Fruit fly (Drosophila melanogaster) whole organism, wandering third instar larva: ENCODE data around the gene ftz-f1.
A peak's percentile ranks its signal among the peaks of the same experiment; 100 is the strongest.

Experiments used
- Abd-B ChIP-seq: fragments of >200 bp; optimal IDR thresholded peaks from 2 replicates; lab custom pipeline; 2017; ENCODE audit warnings: missing biosample characterization, missing genetic modification characterization
- CG32264 ChIP-seq: fragments of 200-800 bp; sonication (Bioruptor generic); optimal IDR thresholded peaks from 2 replicates; lab custom pipeline; 2016; ENCODE audit warnings: missing biosample characterization, missing genetic modification characterization
- CG9705 ChIP-seq: fragments of 200-800 bp; sonication (Bioruptor generic); optimal IDR thresholded peaks from 2 replicates; lab custom pipeline; 2018; ENCODE audit warnings: missing biosample characterization, mild to moderate bottlenecking, missing genetic modification characterization
- CrebA ChIP-seq: fragments of 200-800 bp; sonication (Bioruptor generic); optimal IDR thresholded peaks from 2 replicates; lab custom pipeline; 2016; ENCODE audit warnings: missing biosample characterization, mild to moderate bottlenecking, missing genetic modification characterization, borderline replicate concordance
- Dif ChIP-seq: fragments of 200-275, 200-300 bp; sonication (Bioruptor generic); optimal IDR thresholded peaks from 2 replicates; lab custom pipeline; 2018; ENCODE audit warnings: missing biosample characterization, missing genetic modification characterization; ENCODE audit not compliant: partially characterized antibody
- GATAd ChIP-seq: sonication (Bioruptor generic); optimal IDR thresholded peaks from 2 replicates; lab custom pipeline; 2016; ENCODE audit warnings: missing biosample characterization, missing genetic modification characterization
- HLH106 ChIP-seq: fragments of 200-800 bp; optimal IDR thresholded peaks from 3 replicates; lab custom pipeline; 2019; ENCODE audit warnings: missing biosample characterization, mild to moderate bottlenecking, missing genetic modification characterization, moderate library complexity
- Hnf4 ChIP-seq: fragments of 200-800 bp; sonication (Bioruptor generic); optimal IDR thresholded peaks from 2 replicates; lab custom pipeline; 2016; ENCODE audit warnings: missing biosample characterization, mild to moderate bottlenecking, missing genetic modification characterization
- Hr78 ChIP-seq: fragments of >200 bp; optimal IDR thresholded peaks from 2 replicates; lab custom pipeline; 2017; ENCODE audit warnings: missing biosample characterization, missing genetic modification characterization
- Hr83 ChIP-seq: fragments of 200-300 bp; sonication (Bioruptor generic); optimal IDR thresholded peaks from 2 replicates; lab custom pipeline; 2016; ENCODE audit warnings: missing biosample characterization, mild to moderate bottlenecking, missing genetic modification characterization, moderate library complexity; ENCODE audit not compliant: poor library complexity, severe bottlenecking
- Mio ChIP-seq: sonication (Bioruptor generic); optimal IDR thresholded peaks from 2 replicates; lab custom pipeline; 2016; ENCODE audit warnings: missing biosample characterization, missing genetic modification characterization
- Myc ChIP-seq: fragments of >200 bp; optimal IDR thresholded peaks from 2 replicates; lab custom pipeline; 2017
- OdsH ChIP-seq: fragments of 200-800 bp; sonication (Bioruptor generic); optimal IDR thresholded peaks from 2 replicates; lab custom pipeline; 2016; ENCODE audit warnings: missing biosample characterization, mild to moderate bottlenecking, missing genetic modification characterization
- Rel ChIP-seq, 2 experiments: fragments of 200-800 bp; sonication (Bioruptor generic) in 1 of 2; optimal IDR thresholded peaks; 2 replicates in 1 of 2; 3 replicates in 1 of 2; lab custom pipeline; 2016 to 2019; ENCODE audit warnings: mild to moderate bottlenecking in 2 of 2, missing biosample characterization in 2 of 2, missing genetic modification characterization in 2 of 2, moderate library complexity in 1 of 2
- Sp1 ChIP-seq: fragments of 200-800 bp; sonication (Bioruptor generic); optimal IDR thresholded peaks from 3 replicates; lab custom pipeline; 2019; ENCODE audit warnings: missing biosample characterization, mild to moderate bottlenecking, missing genetic modification characterization, moderate library complexity
- Vsx2 ChIP-seq: fragments of 200-300, 225-300 bp; sonication (Bioruptor generic); optimal IDR thresholded peaks from 2 replicates; lab custom pipeline; 2018; ENCODE audit warnings: missing biosample characterization, missing genetic modification characterization; ENCODE audit not compliant: partially characterized antibody
- br ChIP-seq: fragments of 200-800 bp; sonication (Bioruptor generic); optimal IDR thresholded peaks from 2 replicates; lab custom pipeline; 2016; ENCODE audit warnings: missing biosample characterization, missing genetic modification characterization
- brk ChIP-seq: fragments of 200-800 bp; sonication (Bioruptor generic); optimal IDR thresholded peaks from 2 replicates; lab custom pipeline; 2016; ENCODE audit warnings: missing biosample characterization, mild to moderate bottlenecking, missing genetic modification characterization
- dmrt93B ChIP-seq: fragments of 200-800 bp; sonication (Bioruptor generic); optimal IDR thresholded peaks from 2 replicates; lab custom pipeline; 2018; ENCODE audit warnings: missing biosample characterization, mild to moderate bottlenecking, missing genetic modification characterization
- dsf ChIP-seq: sonication (Bioruptor generic); optimal IDR thresholded peaks from 2 replicates; lab custom pipeline; 2016; ENCODE audit warnings: missing biosample characterization, missing genetic modification characterization, borderline replicate concordance
- ey ChIP-seq: fragments of 200-800 bp; sonication (Bioruptor generic); optimal IDR thresholded peaks from 2 replicates; lab custom pipeline; 2016; ENCODE audit warnings: missing biosample characterization, missing genetic modification characterization
- fru ChIP-seq: fragments of 200-800 bp; sonication (Bioruptor generic); optimal IDR thresholded peaks from 3 replicates; lab custom pipeline; 2016; ENCODE audit warnings: missing biosample characterization, mild to moderate bottlenecking, missing genetic modification characterization
- jim ChIP-seq: fragments of 175-275, 200-325 bp; sonication (Bioruptor generic); optimal IDR thresholded peaks from 2 replicates; lab custom pipeline; 2016; ENCODE audit warnings: missing biosample characterization, mild to moderate bottlenecking, missing genetic modification characterization
- lola ChIP-seq: fragments of >200 bp; optimal IDR thresholded peaks from 2 replicates; lab custom pipeline; 2017; ENCODE audit warnings: missing biosample characterization, missing genetic modification characterization
- pan ChIP-seq: fragments of >200 bp; optimal IDR thresholded peaks from 2 replicates; lab custom pipeline; 2017
- psq ChIP-seq: fragments of 200-800 bp; sonication (Bioruptor generic); optimal IDR thresholded peaks from 3 replicates; lab custom pipeline; 2017; ENCODE audit warnings: missing biosample characterization, mild to moderate bottlenecking, missing genetic modification characterization, moderate library complexity
- rgr ChIP-seq: fragments of 200-800 bp; sonication (Bioruptor generic); optimal IDR thresholded peaks from 3 replicates; lab custom pipeline; 2016; ENCODE audit warnings: missing biosample characterization, mild to moderate bottlenecking, missing genetic modification characterization
- sv ChIP-seq: fragments of 200-800 bp; sonication (Bioruptor generic); optimal IDR thresholded peaks from 3 replicates; lab custom pipeline; 2016; ENCODE audit warnings: missing biosample characterization, missing genetic modification characterization
- tai ChIP-seq: sonication (Bioruptor generic); optimal IDR thresholded peaks from 2 replicates; lab custom pipeline; 2016; ENCODE audit warnings: missing biosample characterization, missing genetic modification characterization
- usp ChIP-seq: fragments of >200 bp; optimal IDR thresholded peaks from 2 replicates; lab custom pipeline; 2017; ENCODE audit warnings: missing biosample characterization, missing genetic modification characterization
- woc ChIP-seq: sonication (Bioruptor generic); optimal IDR thresholded peaks from 2 replicates; lab custom pipeline; 2016; ENCODE audit warnings: missing biosample characterization, mild to moderate bottlenecking, missing genetic modification characterization

The ftz-f1 gene

DNA sequence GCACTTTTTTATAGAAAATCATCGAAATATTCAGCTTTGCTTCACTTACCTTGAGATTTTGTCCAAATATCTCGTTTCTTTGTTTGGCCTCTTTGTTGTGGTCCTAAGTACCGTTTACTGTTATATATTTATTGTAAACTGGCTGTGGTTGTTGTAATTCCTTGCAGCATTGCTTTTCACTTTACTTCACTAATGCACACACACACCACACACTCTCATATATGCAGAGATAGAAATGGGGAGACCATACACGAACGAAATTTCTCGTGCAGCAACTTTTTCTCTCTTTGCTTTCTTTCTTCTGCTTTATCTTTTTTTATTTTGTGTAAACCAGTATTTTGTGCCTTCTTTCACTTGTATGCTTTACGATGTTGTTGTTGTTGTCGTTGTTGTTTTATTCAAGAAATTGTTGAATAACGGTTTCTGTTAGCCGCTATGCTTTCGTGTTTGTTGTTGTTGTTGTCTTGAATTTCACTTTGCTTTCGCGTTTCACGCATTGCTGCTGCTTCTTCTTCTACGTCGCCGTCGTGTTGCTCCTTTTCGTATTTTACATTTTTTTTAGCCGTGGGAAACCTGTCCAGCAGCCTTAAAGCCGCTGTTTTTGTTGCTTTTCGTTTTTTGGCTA, 18.3 kb upstream of the ftz-f1 start:
- TF ChIP-seq jim (peak; percentile 14), Dif (GFP tag; lab: Kevin White, UChicago) (no peak), psq (peak; percentile 53), dmrt93B (GFP tag; lab: Kevin White, UChicago) (no peak), tai (GFP tag; lab: Kevin White, UChicago) (no peak), CrebA (GFP tag; lab: Kevin White, UChicago) (no peak), Hr83 (GFP tag; lab: Kevin White, UChicago) (no peak), lola (no peak), GATAd (GFP tag; lab: Kevin White, UChicago) (no peak), CG9705 (no peak), Vsx2 (GFP tag; lab: Kevin White, UChicago) (peak; percentile 19), ey (no peak), rgr (GFP tag; lab: Kevin White, UChicago) (no peak), HLH106 (tag; lab: Kevin White, UChicago) (no peak), woc (GFP tag; lab: Kevin White, UChicago) (no peak), pan (lab: Kevin White, UChicago) (no peak), usp (no peak)

DNA sequence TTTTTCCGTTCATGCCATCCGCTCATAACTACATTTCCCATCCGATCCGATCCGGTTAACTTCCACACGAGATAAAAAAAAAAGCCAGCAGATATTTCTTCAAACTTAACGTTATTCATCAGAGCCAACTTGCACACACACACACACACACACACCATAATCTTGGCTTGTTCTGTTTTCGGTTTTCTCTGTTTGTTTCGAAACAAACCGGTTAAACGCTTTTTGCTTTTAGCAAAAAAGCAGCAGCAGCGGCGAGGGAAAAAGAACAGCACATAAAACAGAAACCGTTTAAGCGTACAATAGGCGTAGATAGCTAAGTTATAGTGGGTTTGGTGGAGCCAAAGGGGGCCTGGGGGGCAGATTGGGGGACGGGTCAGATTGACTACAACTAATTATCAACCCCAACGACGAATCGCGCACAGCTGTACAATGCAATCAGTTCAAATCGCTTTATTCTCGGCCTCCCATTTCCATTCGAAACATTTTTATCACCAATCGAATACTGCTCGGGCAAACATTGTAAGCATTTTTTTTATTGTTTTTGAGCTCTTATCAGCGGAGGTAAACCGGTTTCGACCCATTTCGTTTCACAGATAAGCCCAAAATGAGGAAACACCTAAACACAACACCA, 16.3 kb upstream of the ftz-f1 start:
- TF ChIP-seq Mio (GFP tag; lab: Kevin White, UChicago) = no peak
- no peak for TF ChIP-seq Hr83 (GFP tag; lab: Kevin White, UChicago)
- TF ChIP-seq Hnf4 = no peak
- TF ChIP-seq GATAd (GFP tag; lab: Kevin White, UChicago) = no peak
- TF ChIP-seq Hr78 (GFP tag; lab: Kevin White, UChicago) = no peak
- TF ChIP-seq ey = no peak
- TF ChIP-seq rgr (GFP tag; lab: Kevin White, UChicago) = no peak
- TF ChIP-seq Myc (lab: Kevin White, UChicago) = no peak
- no peak for TF ChIP-seq brk (GFP tag; lab: Kevin White, UChicago)
- no peak for TF ChIP-seq OdsH (GFP tag; lab: Kevin White, UChicago)
- no peak for TF ChIP-seq usp
- no peak for TF ChIP-seq br (GFP tag; lab: Kevin White, UChicago)
- no peak for TF ChIP-seq tai (GFP tag; lab: Kevin White, UChicago)
- TF ChIP-seq, all 38 proteins: peak for 0

DNA sequence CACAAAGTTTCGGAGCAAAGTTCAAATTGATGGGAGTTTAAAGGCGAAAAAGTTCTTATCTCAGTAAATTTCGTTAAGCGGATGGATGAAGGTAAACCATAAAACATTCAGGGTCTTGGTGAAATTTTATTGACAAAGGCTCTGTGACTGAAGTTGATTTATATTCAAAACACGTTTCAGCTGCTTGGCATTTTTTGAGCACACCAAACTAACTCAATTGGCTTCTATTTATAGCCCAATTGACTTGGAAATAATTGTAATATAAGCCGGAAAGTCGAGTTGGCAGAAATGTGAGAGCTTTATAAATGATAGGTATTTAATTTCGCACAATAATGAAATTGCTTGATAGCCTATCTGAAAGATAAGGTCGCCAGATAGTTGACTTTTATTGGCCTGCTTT, 15.6 kb upstream of the ftz-f1 start:
- peak; percentile 6 for TF ChIP-seq tai (GFP tag; lab: Kevin White, UChicago)
- no peak for TF ChIP-seq Abd-B

DNA sequence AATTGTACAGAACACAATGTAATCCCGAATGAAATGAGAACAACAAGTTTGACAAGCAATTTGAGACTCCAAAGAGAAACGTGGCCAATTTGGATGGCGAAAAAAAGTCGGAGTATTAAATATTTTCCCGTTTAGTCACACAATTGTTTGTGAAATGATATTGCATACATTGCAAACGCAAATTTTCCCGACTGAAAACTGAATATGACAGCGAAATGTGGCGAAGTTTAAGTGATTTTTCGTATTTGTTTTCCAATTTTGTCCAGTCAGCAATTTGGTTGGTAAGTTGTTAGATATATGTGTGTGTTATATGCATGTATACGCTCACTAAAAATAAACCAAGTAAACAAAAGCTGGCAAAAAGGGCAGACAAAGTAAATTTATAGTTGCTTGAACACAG, 15.1 kb upstream of the ftz-f1 start:
- TF ChIP-seq Rel (GFP tag; optimal IDR thresholded peaks at IDR 0.05; lab: Kevin White, UChicago) = no peak
- TF ChIP-seq Rel (tag; optimal IDR thresholded peaks at IDR 0.05; lab: Kevin White, UChicago) = no peak
- no peak for TF ChIP-seq Myc (lab: Kevin White, UChicago)
- no peak for TF ChIP-seq sv
- TF ChIP-seq woc (GFP tag; lab: Kevin White, UChicago) = no peak
- TF ChIP-seq HLH106 (tag; lab: Kevin White, UChicago) = no peak
- no peak for TF ChIP-seq Sp1 (GFP tag; lab: Kevin White, UChicago)
- no peak for TF ChIP-seq OdsH (GFP tag; lab: Kevin White, UChicago)
- TF ChIP-seq CG32264 (GFP tag; lab: Kevin White, UChicago) = no peak
- no peak for TF ChIP-seq brk (GFP tag; lab: Kevin White, UChicago)
- TF ChIP-seq rgr (GFP tag; lab: Kevin White, UChicago) = no peak
- no peak for TF ChIP-seq Vsx2 (GFP tag; lab: Kevin White, UChicago)
- no peak for TF ChIP-seq Hr83 (GFP tag; lab: Kevin White, UChicago)
- no peak for TF ChIP-seq dsf (GFP tag; lab: Kevin White, UChicago)
- TF ChIP-seq Abd-B = no peak
- TF ChIP-seq fru (GFP tag; lab: Kevin White, UChicago) = no peak
- no peak for TF ChIP-seq Dif (GFP tag; lab: Kevin White, UChicago)
- TF ChIP-seq psq = no peak
- no peak for TF ChIP-seq tai (GFP tag; lab: Kevin White, UChicago)
- no peak for TF ChIP-seq ey
